Worm (Caenorhabditis elegans) whole organism, midembryonic: ENCODE results near the gene R04F11.2.

Experiments
- flt-1 ChIP-seq: fragments of 200-800 bp; sonication (Bioruptor generic); IDR thresholded peaks from 2 replicates; pipeline ENCODE4 v1.3.6; 2022; ENCODE audit warnings: missing genetic modification characterization, missing compliant biosample characterization
- med-1 ChIP-seq: sonication (generic microtip); optimal IDR thresholded peaks from 2 replicates; lab custom pipeline; 2017; ENCODE audit warnings: missing genetic modification characterization, mild to moderate bottlenecking, missing compliant biosample characterization, antibody characterized with exemption, missing genetic modification reagents; ENCODE audit not compliant: insufficient read depth

- TF ChIP-seq flt-1 (GFP tag; lab: Robert Waterston, UW) (no peak), med-1 (no peak)
These were observed 2.2 kb downstream of the R04F11.2 start for ce11 chrV:12320274-12320839.
